Fruit fly (Drosophila melanogaster): ENCODE measurements around the gene CG13877.
A peak's percentile ranks its signal among the peaks of the same experiment; 100 is the strongest.

The CG13877 gene

dm6 chr3L:231504-231903, 13.6 kb downstream of the CG13877 start, which contains the start of gene CG42846:
TSS of gene CG42846 (minus strand) at chr3L:231604.
- TF ChIP-seq CG11294 (GFP tag; IDR thresholded peaks at IDR 0.05) (no peak), cyc (GFP tag; optimal IDR thresholded peaks at IDR 0.05) (no peak), Hr39 (GFP tag; optimal IDR thresholded peaks at IDR 0.05) (no peak), dsx (GFP tag; optimal IDR thresholded peaks at IDR 0.05; ENCODE audit: poor library complexity, severe bottlenecking) (no peak), CG16779 (tag; optimal IDR thresholded peaks at IDR 0.05) (no peak), Ets21C (GFP tag; optimal IDR thresholded peaks at IDR 0.05) (no peak), dac (GFP tag; optimal IDR thresholded peaks at IDR 0.05) (no peak), CG3032 (tag; optimal IDR thresholded peaks at IDR 0.05) (no peak), Met (GFP tag; optimal IDR thresholded peaks at IDR 0.05) (no peak), CG34406 (GFP tag; optimal IDR thresholded peaks at IDR 0.05) (no peak), CG9139 (GFP tag; optimal IDR thresholded peaks at IDR 0.05) (no peak), lz (GFP tag; optimal IDR thresholded peaks at IDR 0.05) (no peak), Eip75B (GFP tag; optimal IDR thresholded peaks at IDR 0.05) (no peak), Sox15 (GFP tag; optimal IDR thresholded peaks at IDR 0.05) (no peak), Blimp-1 (GFP tag; optimal IDR thresholded peaks at IDR 0.05) (no peak), svp (GFP tag) (no peak), achi (GFP tag; optimal IDR thresholded peaks at IDR 0.05) (no peak), CG6808 (GFP tag; optimal IDR thresholded peaks at IDR 0.05) (no peak), spab (GFP tag; optimal IDR thresholded peaks at IDR 0.05) (no peak), CG6854 (GFP tag; optimal IDR thresholded peaks at IDR 0.05) (no peak)

dm6 chr3L:232267-232666, 14.4 kb downstream of the CG13877 start, which contains the start of gene CG34454:
TSS of gene CG34454 (minus strand) at chr3L:232350.
- TF ChIP-seq dsx (GFP tag; optimal IDR thresholded peaks at IDR 0.05; ENCODE audit: poor library complexity, severe bottlenecking): peak; percentile 92
- TF ChIP-seq CG6276 (GFP tag; optimal IDR thresholded peaks at IDR 0.05): no peak

- TF ChIP-seq Lpt (GFP tag; optimal IDR thresholded peaks at IDR 0.05) (no peak), CG10631 (GFP tag; optimal IDR thresholded peaks at IDR 0.05) (no peak), pdm3 (GFP tag; optimal IDR thresholded peaks at IDR 0.05) (no peak), Met (GFP tag; optimal IDR thresholded peaks at IDR 0.05) (no peak), CG34406 (GFP tag; optimal IDR thresholded peaks at IDR 0.05) (no peak), fkh (GFP tag; optimal IDR thresholded peaks at IDR 0.05) (no peak), net (GFP tag; optimal IDR thresholded peaks at IDR 0.05) (no peak), dsx (GFP tag; optimal IDR thresholded peaks at IDR 0.05; ENCODE audit: poor library complexity, severe bottlenecking) (no peak), CG4318 (GFP tag; optimal IDR thresholded peaks at IDR 0.05) (no peak), OdsH (GFP tag; optimal IDR thresholded peaks at IDR 0.05) (no peak), Hr4 (GFP tag; optimal IDR thresholded peaks at IDR 0.05) (no peak), Sox15 (GFP tag; optimal IDR thresholded peaks at IDR 0.05) (no peak), Hr39 (GFP tag; optimal IDR thresholded peaks at IDR 0.05) (no peak), dac (GFP tag; optimal IDR thresholded peaks at IDR 0.05) (no peak)
Observed at dm6 chr3L:233251-233650, 15.4 kb downstream of the CG13877 start, which contains the start of gene CG34453. TSS of gene CG34453 (minus strand) at chr3L:233351.

dm6 chr3L:234337-234736, 16.5 kb downstream of the CG13877 start:
- TF ChIP-seq Hr39 (GFP tag; optimal IDR thresholded peaks at IDR 0.05): no peak
- no peak for TF ChIP-seq CG1621 (tag; optimal IDR thresholded peaks at IDR 0.05)
- TF ChIP-seq CG8632 (GFP tag; optimal IDR thresholded peaks at IDR 0.05): no peak
- no peak for TF ChIP-seq Sox15 (GFP tag; optimal IDR thresholded peaks at IDR 0.05)
- TF ChIP-seq cyc (GFP tag; optimal IDR thresholded peaks at IDR 0.05): no peak
- no peak for TF ChIP-seq CG6276 (GFP tag; optimal IDR thresholded peaks at IDR 0.05)
- TF ChIP-seq Met (GFP tag; optimal IDR thresholded peaks at IDR 0.05): no peak
- TF ChIP-seq ss (GFP tag; optimal IDR thresholded peaks at IDR 0.05): no peak
- no peak for TF ChIP-seq topi (GFP tag; optimal IDR thresholded peaks at IDR 0.05)

All from whole organism, prepupa.